Worm (Caenorhabditis elegans) whole organism, late embryonic: ENCODE measurements around the gene hrg-6.

Source experiments
- F13H6.1 ChIP-seq: sonication (generic microtip); optimal IDR thresholded peaks from 2 replicates; lab custom pipeline; 2016; ENCODE audit warnings: missing genetic modification characterization, missing compliant biosample characterization
- ama-1 ChIP-seq: fragments of 150-350 bp; optimal IDR thresholded peaks from 2 replicates; lab custom pipeline; 2014
- ceh-48 ChIP-seq: sonication (generic microtip); optimal IDR thresholded peaks from 2 replicates; lab custom pipeline; 2016; ENCODE audit warnings: missing genetic modification characterization, inconsistent platforms, missing compliant biosample characterization
- fkh-10 ChIP-seq: fragments of 150-350 bp; optimal IDR thresholded peaks from 2 replicates; lab custom pipeline; 2014; ENCODE audit warnings: missing biosample characterization, missing genetic modification reagents, missing genetic modification characterization
- gmeb-2 ChIP-seq: sonication (generic microtip); optimal IDR thresholded peaks from 2 replicates; lab custom pipeline; 2016; ENCODE audit warnings: missing genetic modification characterization, inconsistent platforms, missing compliant biosample characterization
- mec-3 ChIP-seq: sonication (generic microtip); optimal IDR thresholded peaks from 2 replicates; lab custom pipeline; 2016; ENCODE audit warnings: borderline replicate concordance, missing genetic modification characterization, missing compliant biosample characterization
- nhr-11 ChIP-seq: fragments of 150-350 bp; optimal IDR thresholded peaks from 2 replicates; lab custom pipeline; 2014; ENCODE audit warnings: missing biosample characterization, missing genetic modification characterization
- pag-3 ChIP-seq: sonication (generic microtip); optimal IDR thresholded peaks from 2 replicates; lab custom pipeline; 2016; ENCODE audit warnings: missing compliant biosample characterization, missing genetic modification characterization, borderline replicate concordance
- pha-4 ChIP-seq: fragments of 150-350 bp; optimal IDR thresholded peaks from 2 replicates; lab custom pipeline; 2018; ENCODE audit warnings: missing biosample characterization, missing genetic modification reagents, missing genetic modification characterization
- pqm-1 ChIP-seq: sonication (generic microtip); optimal IDR thresholded peaks from 2 replicates; lab custom pipeline; 2016; ENCODE audit warnings: missing genetic modification characterization, missing compliant biosample characterization
- sox-2 ChIP-seq: fragments of 200-800 bp; sonication (Bioruptor generic); IDR thresholded peaks from 2 replicates; pipeline ENCODE4 v1.3.6; 2022; ENCODE audit warnings: missing genetic modification reagents, missing genetic modification characterization, missing compliant biosample characterization
- tbx-2 ChIP-seq: sonication (generic microtip); optimal IDR thresholded peaks from 2 replicates; lab custom pipeline; 2016; ENCODE audit warnings: missing genetic modification characterization, missing compliant biosample characterization
- unc-42 ChIP-seq: sonication (generic microtip); optimal IDR thresholded peaks from 2 replicates; lab custom pipeline; 2016; ENCODE audit warnings: missing genotype, missing genetic modification characterization, missing compliant biosample characterization
- unc-55 ChIP-seq: sonication (generic microtip); optimal IDR thresholded peaks from 2 replicates; lab custom pipeline; 2017; ENCODE audit warnings: missing biosample characterization, missing genetic modification reagents, missing genetic modification characterization

ce11 chrIV:11027560-11027959 is 4.8 kb upstream of the hrg-6 start:
- TF ChIP-seq ama-1 (lab: Kevin White, UChicago) (peak; percentile 69), pag-3 (tag; lab: Kevin White, UChicago) (no peak), F13H6.1 (tag; lab: Kevin White, UChicago) (no peak), pqm-1 (tag; lab: Kevin White, UChicago) (no peak), pha-4 (no peak), tbx-2 (peak; percentile 53), sox-2 (GFP tag; lab: Robert Waterston, UW) (0 out of 2 replicates have a peak, but pooled peaks have one; percentile 23), gmeb-2 (no peak), mec-3 (tag; lab: Kevin White, UChicago) (no peak), ceh-48 (no peak), unc-55 (GFP tag; lab: Kevin White, UChicago) (peak; percentile 92), fkh-10 (no peak), unc-42 (tag; lab: Kevin White, UChicago) (no peak), nhr-11 (no peak)
